Fruit fly (Drosophila melanogaster): ENCODE measurements around the gene CG5937.

DNA sequence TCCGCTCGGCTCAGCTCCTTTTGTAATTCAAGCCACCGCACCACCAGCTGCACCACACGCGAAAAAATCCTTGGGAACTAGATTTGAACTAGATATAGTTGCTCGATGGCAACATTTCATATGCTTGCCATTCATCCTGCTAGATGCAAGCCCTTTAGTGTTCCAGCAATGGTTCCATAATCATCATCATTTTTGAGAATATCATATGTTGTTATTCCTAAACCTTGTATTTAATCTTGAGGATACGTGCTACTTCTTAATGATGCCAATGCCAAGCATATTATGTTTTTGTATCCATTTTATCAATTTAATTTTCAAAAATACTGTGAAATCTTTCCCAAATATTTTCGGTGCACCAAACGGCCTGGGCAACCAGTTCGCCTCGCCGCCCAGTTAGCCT, 13.1 kb downstream of the CG5937 start:
- no peak for TF ChIP-seq EcR (GFP tag; optimal IDR thresholded peaks at IDR 0.05)
- TF ChIP-seq Snoo (tag; optimal IDR thresholded peaks at IDR 0.05): no peak
- TF ChIP-seq CG17806 (tag; optimal IDR thresholded peaks at IDR 0.05): peak; percentile 0
- no peak for TF ChIP-seq CG4496 (GFP tag; IDR thresholded peaks at IDR 0.05)
- TF ChIP-seq CG13204 (GFP tag; optimal IDR thresholded peaks at IDR 0.05): no peak
- TF ChIP-seq CG32121 (GFP tag; IDR thresholded peaks at IDR 0.05): 0 out of 2 replicates have a peak, but pooled peaks have one; percentile 18
- no peak for TF ChIP-seq gl (tag; optimal IDR thresholded peaks at IDR 0.05)
- TF ChIP-seq CG12605 (GFP tag; IDR thresholded peaks at IDR 0.05): no peak
- TF ChIP-seq CG15710 (tag; optimal IDR thresholded peaks at IDR 0.05): no peak
- peak; percentile 68 for TF ChIP-seq CG14655 (GFP tag; optimal IDR thresholded peaks at IDR 0.05)
- peak; percentile 19 for TF ChIP-seq CG9948 (tag; optimal IDR thresholded peaks at IDR 0.05)
- TF ChIP-seq CG8301 (tag; optimal IDR thresholded peaks at IDR 0.05): peak; percentile 60
